Worm (Caenorhabditis elegans): ENCODE data around the gene M02F4.1.

M02F4.1 gene

ce11 chrX:3024637-3025113, 4.3 kb downstream of the M02F4.1 start, which contains the start of gene aqp-7:
Gene aqp-7 (plus strand): TSS chrX:3025063.
- TF ChIP-seq nfya-1 (tag; optimal IDR thresholded peaks at IDR 0.05; ENCODE audit: insufficient read depth) (peak; percentile 16), egl-27 (tag; optimal IDR thresholded peaks at IDR 0.05) (no peak), nhr-11 (tag; optimal IDR thresholded peaks at IDR 0.05) (no peak), ceh-16 (tag; optimal IDR thresholded peaks at IDR 0.05) (no peak), lin-39 (tag; optimal IDR thresholded peaks at IDR 0.05) (peak; percentile 69), lin-15B (tag; optimal IDR thresholded peaks at IDR 0.05) (no peak), ceh-28 (tag; optimal IDR thresholded peaks at IDR 0.05) (no peak), ama-1 (optimal IDR thresholded peaks at IDR 0.05) (no peak)

ce11 chrX:3023552-3024183, 5.3 kb downstream of the M02F4.1 start:
- TF ChIP-seq lin-15B (tag; optimal IDR thresholded peaks at IDR 0.05) (no peak), nfya-1 (tag; optimal IDR thresholded peaks at IDR 0.05; ENCODE audit: insufficient read depth) (peak; percentile 17)

- TF ChIP-seq hmg-11 (tag; optimal IDR thresholded peaks at IDR 0.05) = peak; percentile 11
- peak; percentile 4 for TF ChIP-seq unc-62 (GFP tag; optimal IDR thresholded peaks at IDR 0.05)
- no peak for TF ChIP-seq R02D3.7 (tag; optimal IDR thresholded peaks at IDR 0.05)
- TF ChIP-seq lin-39 (tag; optimal IDR thresholded peaks at IDR 0.05) = peak; percentile 11
Observed at ce11 chrX:3022330-3023088, 6.4 kb downstream of the M02F4.1 start.

ce11 chrX:3021466-3021865, 7.5 kb downstream of the M02F4.1 start:
- no peak for TF ChIP-seq eor-1 (tag; optimal IDR thresholded peaks at IDR 0.05)
- TF ChIP-seq nfya-1 (tag; optimal IDR thresholded peaks at IDR 0.05; ENCODE audit: insufficient read depth) = peak; percentile 5

ce11 chrX:3019996-3020395, 8.9 kb downstream of the M02F4.1 start:
- TF ChIP-seq zag-1 (tag; optimal IDR thresholded peaks at IDR 0.05) = no peak
- no peak for TF ChIP-seq lsy-12 (tag; optimal IDR thresholded peaks at IDR 0.05)
- no peak for TF ChIP-seq ceh-82 (tag; optimal IDR thresholded peaks at IDR 0.05)
- TF ChIP-seq fkh-10 (GFP tag; optimal IDR thresholded peaks at IDR 0.05) = no peak
- no peak for TF ChIP-seq elt-1 (tag; optimal IDR thresholded peaks at IDR 0.05)

ce11 chrX:3018505-3018996, 10.4 kb downstream of the M02F4.1 start, which contains the start of gene flp-18:
Gene flp-18 (minus strand): TSS chrX:3018555.
- TF ChIP-seq ceh-28 (tag; optimal IDR thresholded peaks at IDR 0.05) (no peak), nhr-23 (tag; optimal IDR thresholded peaks at IDR 0.05) (no peak), hmg-11 (tag; optimal IDR thresholded peaks at IDR 0.05) (no peak), lin-39 (tag; optimal IDR thresholded peaks at IDR 0.05) (no peak), nhr-11 (tag; optimal IDR thresholded peaks at IDR 0.05) (no peak)

ce11 chrX:3009190-3009589, 19.7 kb downstream of the M02F4.1 start, which contains the start of gene Y48D7A.1:
Gene Y48D7A.1 (plus strand): TSS chrX:3009490.
- TF ChIP-seq nhr-67 (tag; optimal IDR thresholded peaks at IDR 0.05) (no peak), lsy-12 (tag; optimal IDR thresholded peaks at IDR 0.05) (no peak), nhr-237 (tag; optimal IDR thresholded peaks at IDR 0.05) (no peak), nhr-12 (tag; optimal IDR thresholded peaks at IDR 0.05) (no peak), ama-1 (optimal IDR thresholded peaks at IDR 0.05) (no peak), ztf-4 (tag; optimal IDR thresholded peaks at IDR 0.05) (no peak), elt-1 (tag; optimal IDR thresholded peaks at IDR 0.05) (no peak), ztf-11 (tag; optimal IDR thresholded peaks at IDR 0.05) (no peak), elt-2 (tag; optimal IDR thresholded peaks at IDR 0.05) (no peak), nhr-28 (tag; optimal IDR thresholded peaks at IDR 0.05) (no peak)

ce11 chrX:3003703-3004102, 25.2 kb downstream of the M02F4.1 start, which contains the start of gene Y41G9A.6:
Gene Y41G9A.6 (minus strand): TSS chrX:3003803.
- TF ChIP-seq hmg-11 (tag; optimal IDR thresholded peaks at IDR 0.05) (no peak), fos-1 (tag; optimal IDR thresholded peaks at IDR 0.05) (no peak), elt-3 (tag; optimal IDR thresholded peaks at IDR 0.05) (no peak), nhr-12 (tag; optimal IDR thresholded peaks at IDR 0.05) (no peak), pqm-1 (tag; optimal IDR thresholded peaks at IDR 0.05) (no peak), egl-5 (tag; optimal IDR thresholded peaks at IDR 0.05) (no peak), nhr-28 (tag; optimal IDR thresholded peaks at IDR 0.05) (no peak), lsy-12 (tag; optimal IDR thresholded peaks at IDR 0.05) (no peak), aly-2 (tag; optimal IDR thresholded peaks at IDR 0.05) (no peak), fkh-10 (GFP tag; optimal IDR thresholded peaks at IDR 0.05) (no peak), mml-1 (tag; optimal IDR thresholded peaks at IDR 0.05) (no peak), egl-27 (tag; optimal IDR thresholded peaks at IDR 0.05) (no peak), nfya-1 (tag; optimal IDR thresholded peaks at IDR 0.05; ENCODE audit: insufficient read depth) (no peak), skn-1 (tag; optimal IDR thresholded peaks at IDR 0.05) (no peak), ama-1 (optimal IDR thresholded peaks at IDR 0.05) (no peak), sea-2 (GFP tag; optimal IDR thresholded peaks at IDR 0.05) (no peak), nhr-43 (tag; optimal IDR thresholded peaks at IDR 0.05; ENCODE audit: poor library complexity, severe bottlenecking) (no peak), elt-1 (tag; optimal IDR thresholded peaks at IDR 0.05) (no peak), R02D3.7 (tag; optimal IDR thresholded peaks at IDR 0.05) (no peak), ztf-4 (tag; optimal IDR thresholded peaks at IDR 0.05) (no peak)
